Fruit fly (Drosophila melanogaster): ENCODE measurements around the gene ND-ASHI.

ND-ASHI gene

dm6 chrX:6699255-6699885, 20.5 kb upstream of the ND-ASHI start, which contains the start of gene CG14441:
CG14441 (plus strand) TSS chrX:6699508.
- TF ChIP-seq CG14050 (GFP tag; IDR thresholded peaks at IDR 0.05) (no peak), CG8388 (GFP tag; optimal IDR thresholded peaks at IDR 0.05) (peak; percentile 19), CG5180 (GFP tag; optimal IDR thresholded peaks at IDR 0.05) (peak; percentile 100), Myb (GFP tag; optimal IDR thresholded peaks at IDR 0.05) (peak; percentile 4), lab (GFP tag; optimal IDR thresholded peaks at IDR 0.05) (peak; percentile 75), inv (GFP tag; IDR thresholded peaks at IDR 0.05; ENCODE audit: partially characterized antibody) (peak; percentile 95), CG17385 (GFP tag; optimal IDR thresholded peaks at IDR 0.05) (peak; percentile 57), org-1 (GFP tag; optimal IDR thresholded peaks at IDR 0.05) (peak; percentile 30), CG15073 (GFP tag; optimal IDR thresholded peaks at IDR 0.05) (no peak), Asciz (GFP tag; optimal IDR thresholded peaks at IDR 0.05) (peak; percentile 18), gem (tag; optimal IDR thresholded peaks at IDR 0.05) (peak; percentile 44), hb (GFP tag; IDR thresholded peaks at IDR 0.05; ENCODE audit: partially characterized antibody) (peak; percentile 93), Ravus (GFP tag; IDR thresholded peaks at IDR 0.05) (no peak), Ets97D (GFP tag; optimal IDR thresholded peaks at IDR 0.05) (peak; percentile 6), CG1792 (GFP tag; optimal IDR thresholded peaks at IDR 0.05) (peak; percentile 0), CG8359 (GFP tag; optimal IDR thresholded peaks at IDR 0.05; ENCODE audit: borderline replicate concordance) (no peak), CG14710 (tag; optimal IDR thresholded peaks at IDR 0.05) (peak; percentile 54), ac (GFP tag; optimal IDR thresholded peaks at IDR 0.05) (peak; percentile 1), CG7963 (GFP tag; IDR thresholded peaks at IDR 0.05; ENCODE audit: partially characterized antibody) (peak; percentile 92), CG14667 (GFP tag; IDR thresholded peaks at IDR 0.05) (no peak), Drgx (GFP tag; IDR thresholded peaks at IDR 0.05) (no peak), danr (GFP tag; IDR thresholded peaks at IDR 0.05) (no peak), CG1233 (GFP tag; optimal IDR thresholded peaks at IDR 0.05) (peak; percentile 8), CG7745 (tag; optimal IDR thresholded peaks at IDR 0.05) (no peak), slbo (GFP tag; IDR thresholded peaks at IDR 0.05) (no peak; the same call in 1 of the 2 replicates), CG42726 (GFP tag; IDR thresholded peaks at IDR 0.05; ENCODE audit: partially characterized antibody) (peak; percentile 62), Atf-2 (GFP tag; optimal IDR thresholded peaks at IDR 0.05) (peak; percentile 32), CG17912 (GFP tag; optimal IDR thresholded peaks at IDR 0.05) (no peak), Chrac-16 (GFP tag; optimal IDR thresholded peaks at IDR 0.05) (no peak), CG17802 (tag; optimal IDR thresholded peaks at IDR 0.05) (no peak), CG11398 (GFP tag; optimal IDR thresholded peaks at IDR 0.05) (peak; percentile 56), Hr51 (GFP tag; optimal IDR thresholded peaks at IDR 0.05) (peak in 1 of 2 experiments; percentile 48), ro (GFP tag; IDR thresholded peaks at IDR 0.05) (no peak), CG9932 (GFP tag; IDR thresholded peaks at IDR 0.05) (peak; percentile 43), CG6683 (GFP tag; optimal IDR thresholded peaks at IDR 0.05) (peak; percentile 54), Tbp (GFP tag; optimal IDR thresholded peaks at IDR 0.05) (no peak), pfk (GFP tag; optimal IDR thresholded peaks at IDR 0.05) (peak; percentile 65), CG17359 (tag; optimal IDR thresholded peaks at IDR 0.05) (peak; percentile 30), CG5245 (GFP tag; optimal IDR thresholded peaks at IDR 0.05) (no peak), CG10366 (GFP tag; IDR thresholded peaks at IDR 0.05) (no peak), B-H1 (GFP tag; IDR thresholded peaks at IDR 0.05) (no peak), bab2 (GFP tag; optimal IDR thresholded peaks at IDR 0.05) (peak; percentile 17), CG18764 (GFP tag; optimal IDR thresholded peaks at IDR 0.05) (no peak), odd (GFP tag; optimal IDR thresholded peaks at IDR 0.05) (peak; percentile 73), Dref (GFP tag; IDR thresholded peaks at IDR 0.05) (no peak), HLHmδ (GFP tag; optimal IDR thresholded peaks at IDR 0.05) (peak; percentile 42), D19B (GFP tag; optimal IDR thresholded peaks at IDR 0.05) (no peak), bbx (GFP tag; IDR thresholded peaks at IDR 0.05; ENCODE audit: partially characterized antibody) (peak; percentile 97), CG12744 (GFP tag; optimal IDR thresholded peaks at IDR 0.05) (peak; percentile 41)

Measured in whole organism, embryonic.